Worm (Caenorhabditis elegans) whole organism, young adult: ENCODE measurements around the gene D1086.3.

Source experiments
- B0035.1 ChIP-seq: sonication (generic microtip); optimal IDR thresholded peaks from 2 replicates; lab custom pipeline; 2016; ENCODE audit warnings: missing genetic modification characterization, mild to moderate bottlenecking, missing compliant biosample characterization, missing genotype, missing genetic modification reagents
- C06A6.2 ChIP-seq: fragments of 200-800 bp; sonication (Bioruptor generic); conservative IDR thresholded peaks from 2 replicates; pipeline ENCODE4 v1.3.6; 2022; ENCODE audit warnings: missing genetic modification characterization, missing compliant biosample characterization
- Y56A3A.18 ChIP-seq: fragments of 200-800 bp; sonication (Bioruptor generic); IDR thresholded peaks from 2 replicates; pipeline ENCODE4 v1.3.6; 2022; ENCODE audit warnings: missing genetic modification reagents, missing genetic modification characterization, missing compliant biosample characterization
- ZK185.1 ChIP-seq: sonication (generic microtip); optimal IDR thresholded peaks from 2 replicates; lab custom pipeline; 2016; ENCODE audit warnings: mild to moderate bottlenecking, missing genetic modification characterization, missing compliant biosample characterization; ENCODE audit not compliant: poor library complexity, severe bottlenecking
- ama-1 ChIP-seq, 3 experiments: fragments of 150-350 bp in 1 of 3; sonication (generic microtip) in 2 of 3; optimal IDR thresholded peaks; 2 replicates each; lab custom pipeline; 2014 to 2018; ENCODE audit warnings: missing biosample characterization in 2 of 3, missing genetic modification characterization in 2 of 3, missing genetic modification reagents in 2 of 3
- chd-7 ChIP-seq: sonication (generic microtip); optimal IDR thresholded peaks from 2 replicates; lab custom pipeline; 2016; ENCODE audit warnings: mild to moderate bottlenecking, missing genetic modification characterization, moderate library complexity, missing compliant biosample characterization
- ets-4 ChIP-seq: fragments of 200-800 bp; sonication (Bioruptor generic); optimal IDR thresholded peaks from 2 replicates; lab custom pipeline; 2018; ENCODE audit warnings: mild to moderate bottlenecking, missing genetic modification characterization, missing compliant biosample characterization
- hlh-12 ChIP-seq: sonication (generic microtip); optimal IDR thresholded peaks from 2 replicates; lab custom pipeline; 2016; ENCODE audit warnings: missing genetic modification characterization, missing compliant biosample characterization
- hmg-1.2 ChIP-seq: fragments of 200-800 bp; sonication (Bioruptor generic); IDR thresholded peaks from 2 replicates; pipeline ENCODE4 v1.3.6; 2022; ENCODE audit warnings: missing genetic modification reagents, missing genetic modification characterization, missing compliant biosample characterization
- let-607 ChIP-seq, 2 experiments: fragments of 200-800 bp in 1 of 2; sonication (Bioruptor generic) in 1 of 2; sonication (generic microtip) in 1 of 2; optimal IDR thresholded peaks; 2 replicates each; lab custom pipeline; 2016 to 2018; ENCODE audit warnings: mild to moderate bottlenecking in 2 of 2, missing compliant biosample characterization in 2 of 2, missing genetic modification characterization in 2 of 2, moderate library complexity in 2 of 2, missing genotype in 1 of 2
- snpc-4 ChIP-seq, 5 experiments: fragments of 150-350 bp in 1 of 5; sonication (generic microtip) in 4 of 5; optimal IDR thresholded peaks; 2 replicates each; lab custom pipeline; 2014 to 2018; ENCODE audit warnings: missing genetic modification characterization in 5 of 5, missing biosample characterization in 3 of 5, antibody characterized with exemption in 2 of 5, mild to moderate bottlenecking in 2 of 5, missing compliant biosample characterization in 2 of 5, missing genotype in 2 of 5, moderate library complexity in 2 of 5, missing genetic modification reagents in 1 of 5
- ztf-26 ChIP-seq: sonication (generic microtip); optimal IDR thresholded peaks from 2 replicates; lab custom pipeline; 2017; ENCODE audit warnings: missing genetic modification characterization, missing compliant biosample characterization
- ztf-28 ChIP-seq: fragments of 200-800 bp; sonication (Bioruptor generic); IDR thresholded peaks from 2 replicates; pipeline ENCODE4 v1.3.6; 2022; ENCODE audit warnings: missing genetic modification reagents, missing genetic modification characterization, missing compliant biosample characterization

DNA sequence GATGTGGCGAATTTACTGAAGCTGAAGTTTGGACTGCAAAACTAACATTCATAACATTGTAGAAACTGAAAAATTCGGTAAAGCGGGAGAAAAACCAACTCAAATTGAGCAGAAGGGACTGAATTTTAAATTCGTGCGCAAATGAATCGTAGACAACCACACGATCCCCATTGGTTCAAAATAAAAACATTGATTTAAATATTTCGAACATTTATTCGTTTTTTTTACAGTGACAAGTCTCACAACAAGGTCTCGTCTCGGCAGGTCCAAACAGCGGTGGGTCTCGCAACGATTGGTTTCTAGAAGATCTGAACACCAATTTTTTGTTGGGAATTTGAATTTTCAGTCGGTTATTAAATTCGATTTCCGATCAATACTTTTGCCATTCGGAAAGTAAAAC is 7.0 kb upstream of the D1086.3 start, which contains the start of gene D1086.18:
- TF ChIP-seq ztf-28 (GFP tag; lab: Robert Waterston, UW) (no peak), hmg-1.2 (no peak), ztf-26 (no peak), ama-1 (optimal IDR thresholded peaks at IDR 0.05; lab: Kevin White, UChicago) (no peak), ama-1 (GFP tag; optimal IDR thresholded peaks at IDR 0.05; lab: Kevin White, UChicago) (no peak), B0035.1 (tag; lab: Kevin White, UChicago) (no peak), snpc-4 (GFP tag; optimal IDR thresholded peaks at IDR 0.05; lab: Kevin White, UChicago) (no peak), snpc-4 (tag; optimal IDR thresholded peaks at IDR 0.05; lab: Kevin White, UChicago) (no peak), chd-7 (no peak), C06A6.2 (GFP tag; lab: Robert Waterston, UW) (no peak), Y56A3A.18 (no peak), hlh-12 (no peak), ZK185.1 (tag; lab: Kevin White, UChicago) (no peak), let-607 (tag; optimal IDR thresholded peaks at IDR 0.05; lab: Kevin White, UChicago) (no peak), ets-4 (GFP tag; lab: Kevin White, UChicago) (no peak)
